Fruit fly (Drosophila melanogaster): ENCODE results near the gene CG2217.
A peak's percentile ranks its signal among the peaks of the same experiment; 100 is the strongest.

Gene CG2217

dm6 chr3R:30427805-30428359, 5.1 kb upstream of the CG2217 start, which contains the start of gene CG2218 (continued):
- TF ChIP-seq CG11456 (GFP tag; IDR thresholded peaks at IDR 0.05) = no peak
- TF ChIP-seq Opbp (GFP tag; IDR thresholded peaks at IDR 0.05; ENCODE audit: partially characterized antibody) = peak; percentile 65; the same call in 2 of the 3 replicates
- TF ChIP-seq HmgZ (tag; optimal IDR thresholded peaks at IDR 0.05) = peak; percentile 78
- TF ChIP-seq NC2α (GFP tag; optimal IDR thresholded peaks at IDR 0.05) = peak; percentile 1
- TF ChIP-seq ftz-f1 (GFP tag; optimal IDR thresholded peaks at IDR 0.05) = peak; percentile 36
- no peak for TF ChIP-seq CG8281 (tag; optimal IDR thresholded peaks at IDR 0.05)
- no peak for TF ChIP-seq Mrtf (GFP tag; IDR thresholded peaks at IDR 0.05)
- TF ChIP-seq kni (GFP tag; optimal IDR thresholded peaks at IDR 0.05) = no peak
- no peak for TF ChIP-seq CG11093 (GFP tag; IDR thresholded peaks at IDR 0.05)
- TF ChIP-seq Dp (GFP tag; optimal IDR thresholded peaks at IDR 0.05) = peak; percentile 98
- no peak for TF ChIP-seq lola (GFP tag; optimal IDR thresholded peaks at IDR 0.05)
- no peak; the same call in 1 of the 2 replicates for TF ChIP-seq bbx (GFP tag; IDR thresholded peaks at IDR 0.05; ENCODE audit: partially characterized antibody)
- peak; percentile 87 for TF ChIP-seq CG4617 (GFP tag; optimal IDR thresholded peaks at IDR 0.05; ENCODE audit: borderline replicate concordance)
- TF ChIP-seq z (GFP tag; IDR thresholded peaks at IDR 0.05) = no peak
- no peak for TF ChIP-seq CG7271 (tag; optimal IDR thresholded peaks at IDR 0.05)
- no peak for TF ChIP-seq hkb (optimal IDR thresholded peaks at IDR 0.05)
- peak; percentile 33; the same call in 1 of the 2 replicates for TF ChIP-seq hkb (GFP tag; IDR thresholded peaks at IDR 0.05)
- no peak for TF ChIP-seq ap (GFP tag; IDR thresholded peaks at IDR 0.05)
- TF ChIP-seq corto (GFP tag; optimal IDR thresholded peaks at IDR 0.05) = no peak
- TF ChIP-seq CG10565 (GFP tag; optimal IDR thresholded peaks at IDR 0.05) = no peak
- 0 out of 2 replicates have a peak, but pooled peaks have one; percentile 19 for TF ChIP-seq unc-4 (GFP tag; IDR thresholded peaks at IDR 0.05; ENCODE audit: partially characterized antibody)
- no peak for TF ChIP-seq CG14050 (GFP tag; IDR thresholded peaks at IDR 0.05)
- TF ChIP-seq crp (GFP tag; optimal IDR thresholded peaks at IDR 0.05) = peak in 1 of 2 experiments; percentile 68
- peak in 1 of 3 experiments; percentile 58 for TF ChIP-seq Stat92E (GFP tag; optimal IDR thresholded peaks at IDR 0.05)

dm6 chr3R:30426626-30427025, 3.9 kb upstream of the CG2217 start:
- TF ChIP-seq tup (GFP tag; optimal IDR thresholded peaks at IDR 0.05) = no peak
- TF ChIP-seq p53 (GFP tag; optimal IDR thresholded peaks at IDR 0.05) = no peak
- TF ChIP-seq sens-2 (GFP tag; IDR thresholded peaks at IDR 0.05) = no peak
- no peak for TF ChIP-seq CG17359 (tag; optimal IDR thresholded peaks at IDR 0.05)
- no peak for TF ChIP-seq CG11560 (tag; IDR thresholded peaks at IDR 0.05)
- TF ChIP-seq CG12769 (tag; optimal IDR thresholded peaks at IDR 0.05) = no peak
- no peak for TF ChIP-seq Vsx1 (GFP tag; optimal IDR thresholded peaks at IDR 0.05)
- TF ChIP-seq CG11093 (GFP tag; IDR thresholded peaks at IDR 0.05) = no peak
- no peak for TF ChIP-seq CG18262 (tag; optimal IDR thresholded peaks at IDR 0.05)
- TF ChIP-seq slou (GFP tag; optimal IDR thresholded peaks at IDR 0.05) = no peak
- TF ChIP-seq fd3F (GFP tag; optimal IDR thresholded peaks at IDR 0.05) = no peak
- TF ChIP-seq CG1603 (tag; optimal IDR thresholded peaks at IDR 0.05) = no peak

dm6 chr3R:30425622-30426021, 2.9 kb upstream of the CG2217 start:
- no peak for TF ChIP-seq ems (GFP tag; optimal IDR thresholded peaks at IDR 0.05)
- TF ChIP-seq CG6175 (GFP tag; IDR thresholded peaks at IDR 0.05) = no peak
- TF ChIP-seq CG32532 (GFP tag; IDR thresholded peaks at IDR 0.05) = no peak
- TF ChIP-seq CG1602 (GFP tag; optimal IDR thresholded peaks at IDR 0.05) = no peak
- TF ChIP-seq CG42726 (GFP tag; IDR thresholded peaks at IDR 0.05; ENCODE audit: partially characterized antibody) = 0 out of 2 replicates have a peak, but pooled peaks have one; percentile 4
- no peak for TF ChIP-seq CG10979 (tag; optimal IDR thresholded peaks at IDR 0.05)
- peak; percentile 10 for TF ChIP-seq exex (tag; optimal IDR thresholded peaks at IDR 0.05)
- TF ChIP-seq Xbp1 (GFP tag; optimal IDR thresholded peaks at IDR 0.05) = no peak
- no peak for TF ChIP-seq TFAM (GFP tag; optimal IDR thresholded peaks at IDR 0.05)
- no peak for TF ChIP-seq bab2 (GFP tag; optimal IDR thresholded peaks at IDR 0.05)
- no peak for TF ChIP-seq fru (optimal IDR thresholded peaks at IDR 0.05)
- no peak for TF ChIP-seq Dll (GFP tag; IDR thresholded peaks at IDR 0.05; ENCODE audit: partially characterized antibody)
- no peak for TF ChIP-seq Sox100B (GFP tag; optimal IDR thresholded peaks at IDR 0.05)
- no peak for TF ChIP-seq wek (GFP tag; optimal IDR thresholded peaks at IDR 0.05)
